Worm (Caenorhabditis elegans): ENCODE results near the gene msp-142.

The msp-142 gene

ce11 chrII:5844694-5845129, 47.0 kb downstream of the msp-142 start (continued):
- peak; percentile 82 for TF ChIP-seq pha-2 (tag; optimal IDR thresholded peaks at IDR 0.05)
- TF ChIP-seq elt-2 (tag; optimal IDR thresholded peaks at IDR 0.05) = peak; percentile 99
- TF ChIP-seq fax-1 (tag; optimal IDR thresholded peaks at IDR 0.05) = peak; percentile 65
- peak; percentile 79 for TF ChIP-seq ceh-30 (tag; optimal IDR thresholded peaks at IDR 0.05)
- peak; percentile 85 for TF ChIP-seq syd-9 (tag; optimal IDR thresholded peaks at IDR 0.05)
- peak; percentile 99 for TF ChIP-seq dve-1 (tag; optimal IDR thresholded peaks at IDR 0.05)
- peak; percentile 70 for TF ChIP-seq ttx-3 (tag; optimal IDR thresholded peaks at IDR 0.05)
- TF ChIP-seq zip-5 (tag; optimal IDR thresholded peaks at IDR 0.05) = peak; percentile 32
- peak; percentile 63 for TF ChIP-seq lin-11 (tag; optimal IDR thresholded peaks at IDR 0.05)
- peak; percentile 95 for TF ChIP-seq ceh-31 (tag; optimal IDR thresholded peaks at IDR 0.05)
- TF ChIP-seq unc-55 (GFP tag; optimal IDR thresholded peaks at IDR 0.05) = peak; percentile 79
- peak; percentile 53 for TF ChIP-seq ceh-6 (GFP tag; optimal IDR thresholded peaks at IDR 0.05)
- TF ChIP-seq fkh-10 (GFP tag; optimal IDR thresholded peaks at IDR 0.05) = peak; percentile 73
- TF ChIP-seq rnt-1 (tag; optimal IDR thresholded peaks at IDR 0.05) = peak; percentile 86
- peak; percentile 100 for TF ChIP-seq ama-1 (optimal IDR thresholded peaks at IDR 0.05)
- TF ChIP-seq ceh-18 (tag; optimal IDR thresholded peaks at IDR 0.05) = peak; percentile 99
- no peak for TF ChIP-seq pha-4 (tag; optimal IDR thresholded peaks at IDR 0.05)

DNA sequence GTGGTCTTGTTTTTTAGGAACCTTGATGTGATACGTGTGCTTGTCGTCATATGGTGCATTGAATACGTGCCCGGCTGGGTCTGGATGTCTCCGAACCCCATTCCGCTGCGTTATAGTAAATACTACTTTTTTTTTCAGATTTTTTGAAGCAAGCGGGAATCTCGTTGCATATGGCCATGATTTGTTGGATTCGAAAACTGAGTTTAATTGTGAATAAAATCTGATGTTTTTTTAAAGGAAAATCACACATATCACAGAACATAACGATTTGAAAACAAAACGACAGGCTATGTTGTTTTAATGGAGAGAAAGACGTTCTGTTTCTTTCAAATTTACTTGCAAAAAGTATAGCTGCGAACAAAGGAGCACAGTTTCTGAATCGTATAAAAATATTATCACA, 47.7 kb downstream of the msp-142 start, which contains the start of the genes ZK1248.17 and H41C03.3:
ZK1248.17 (minus strand) TSS at position 101 of the 400 bp plus-strand sequence.
H41C03.3 (plus strand) TSS at position 337 of the 400 bp plus-strand sequence.
- TF ChIP-seq unc-42 (tag; optimal IDR thresholded peaks at IDR 0.05) (no peak), pag-3 (tag; optimal IDR thresholded peaks at IDR 0.05; ENCODE audit: borderline replicate concordance) (no peak), npax-4 (tag; optimal IDR thresholded peaks at IDR 0.05) (no peak), hlh-6 (tag; optimal IDR thresholded peaks at IDR 0.05) (no peak), ceh-30 (tag; optimal IDR thresholded peaks at IDR 0.05) (no peak), Y22D7AL.16 (tag; optimal IDR thresholded peaks at IDR 0.05) (no peak), nhr-232 (tag; optimal IDR thresholded peaks at IDR 0.05) (no peak), T23F11.4 (GFP tag; optimal IDR thresholded peaks at IDR 0.05) (no peak), fax-1 (tag; optimal IDR thresholded peaks at IDR 0.05) (no peak), unc-55 (GFP tag; optimal IDR thresholded peaks at IDR 0.05) (no peak), rnt-1 (tag; optimal IDR thresholded peaks at IDR 0.05) (no peak)

ce11 chrII:5846181-5846580, 48.5 kb downstream of the msp-142 start:
- TF ChIP-seq ceh-45 (GFP tag; IDR thresholded peaks at IDR 0.05) (no peak), elt-2 (tag; optimal IDR thresholded peaks at IDR 0.05) (peak; percentile 58)

All from whole organism, late embryonic.